Worm (Caenorhabditis elegans) whole organism, L1 larva: ENCODE data around the gene T10F2.5.

Source experiments
- C04F5.9 ChIP-seq: sonication (generic microtip); optimal IDR thresholded peaks from 2 replicates; lab custom pipeline; 2016; ENCODE audit warnings: missing genetic modification characterization, missing compliant biosample characterization
- C16A3.4 ChIP-seq: fragments of 150-350 bp; optimal IDR thresholded peaks from 2 replicates; lab custom pipeline; 2014; ENCODE audit warnings: missing biosample characterization, missing genetic modification characterization
- F16B12.6 ChIP-seq: fragments of 150-350 bp; optimal IDR thresholded peaks from 2 replicates; lab custom pipeline; 2014; ENCODE audit warnings: missing biosample characterization, missing genetic modification characterization
- Y116A8C.19 ChIP-seq: sonication (generic microtip); optimal IDR thresholded peaks from 2 replicates; lab custom pipeline; 2016; ENCODE audit warnings: missing compliant biosample characterization, missing genetic modification characterization, borderline replicate concordance
- aly-2 ChIP-seq: fragments of 150-350 bp; optimal IDR thresholded peaks from 2 replicates; lab custom pipeline; 2014; ENCODE audit warnings: missing biosample characterization, missing genetic modification characterization
- blmp-1 ChIP-seq: fragments of 150-350 bp; optimal IDR thresholded peaks from 2 replicates; lab custom pipeline; 2014; ENCODE audit warnings: missing biosample characterization, missing genetic modification characterization
- ceh-63 ChIP-seq: fragments of 200-800 bp; sonication (Bioruptor generic); optimal IDR thresholded peaks from 2 replicates; lab custom pipeline; 2018; ENCODE audit warnings: mild to moderate bottlenecking, missing genetic modification characterization, missing compliant biosample characterization
- ceh-82 ChIP-seq, 3 experiments: fragments of 150-350 bp in 1 of 3; sonication (generic microtip) in 2 of 3; optimal IDR thresholded peaks; 2 replicates each; lab custom pipeline; 2014 to 2017; ENCODE audit warnings: missing biosample characterization in 3 of 3, missing genetic modification characterization in 3 of 3
- ceh-88 ChIP-seq: fragments of 200-800 bp; sonication (Bioruptor generic); IDR thresholded peaks from 2 replicates; pipeline ENCODE4 v1.3.6; 2022; ENCODE audit warnings: missing genetic modification characterization, missing compliant biosample characterization
- ceh-90 ChIP-seq: sonication (generic microtip); optimal IDR thresholded peaks from 2 replicates; lab custom pipeline; 2016; ENCODE audit warnings: missing genetic modification characterization, missing compliant biosample characterization
- ces-1 ChIP-seq: fragments of 150-350 bp; optimal IDR thresholded peaks from 2 replicates; lab custom pipeline; 2014; ENCODE audit warnings: missing biosample characterization, missing genetic modification reagents, missing genetic modification characterization
- dsc-1 ChIP-seq: sonication (generic microtip); optimal IDR thresholded peaks from 2 replicates; lab custom pipeline; 2016; ENCODE audit warnings: mild to moderate bottlenecking, missing genetic modification characterization, missing compliant biosample characterization
- efl-1 ChIP-seq, 4 experiments: fragments of 150-350 bp; optimal IDR thresholded peaks in 3 of 4; peaks in 1 of 4; 1 replicate in 1 of 4; 2 replicates in 3 of 4; lab custom pipeline; 2014; ENCODE audit warnings: missing biosample characterization in 2 of 4, missing genetic modification characterization in 2 of 4, missing genetic modification reagents in 2 of 4
- egl-13 ChIP-seq: sonication (generic microtip); optimal IDR thresholded peaks from 2 replicates; lab custom pipeline; 2016; ENCODE audit warnings: missing genotype, missing genetic modification reagents, missing genetic modification characterization, missing compliant biosample characterization
- elt-2 ChIP-seq: sonication (generic microtip); optimal IDR thresholded peaks from 2 replicates; lab custom pipeline; 2016; ENCODE audit warnings: missing genetic modification characterization, mild to moderate bottlenecking, inconsistent platforms, missing compliant biosample characterization, missing genetic modification reagents
- elt-3 ChIP-seq, 6 experiments: fragments of 150-350 bp in 1 of 6; sonication (generic microtip); optimal IDR thresholded peaks; 2 replicates each; lab custom pipeline; 2017 to 2018; ENCODE audit warnings: missing biosample characterization in 6 of 6, missing genetic modification characterization in 6 of 6, inconsistent platforms in 1 of 6
- ets-5 ChIP-seq: fragments of 200-800 bp; sonication (Bioruptor generic); IDR thresholded peaks from 2 replicates; pipeline ENCODE4 v1.3.6; 2022; ENCODE audit warnings: missing genetic modification characterization, missing compliant biosample characterization
- fkh-10 ChIP-seq: sonication (generic microtip); optimal IDR thresholded peaks from 2 replicates; lab custom pipeline; 2017; ENCODE audit warnings: missing biosample characterization, missing genetic modification reagents, missing genetic modification characterization
- fkh-4 ChIP-seq: sonication (generic microtip); optimal IDR thresholded peaks from 2 replicates; lab custom pipeline; 2016; ENCODE audit warnings: missing compliant biosample characterization, missing genetic modification characterization, borderline replicate concordance
- fos-1 ChIP-seq: fragments of 150-350 bp; optimal IDR thresholded peaks from 2 replicates; lab custom pipeline; 2014; ENCODE audit warnings: missing biosample characterization, missing genetic modification characterization
- hlh-17 ChIP-seq: fragments of 200-800 bp; sonication (Bioruptor generic); optimal IDR thresholded peaks from 2 replicates; lab custom pipeline; 2018; ENCODE audit warnings: missing genetic modification characterization, mild to moderate bottlenecking, missing compliant biosample characterization, moderate library complexity, borderline replicate concordance
- hlh-4 ChIP-seq: sonication (generic microtip); optimal IDR thresholded peaks from 2 replicates; lab custom pipeline; 2016; ENCODE audit warnings: mild to moderate bottlenecking, missing genetic modification characterization, missing compliant biosample characterization
- irx-1 ChIP-seq: sonication (generic microtip); optimal IDR thresholded peaks from 2 replicates; lab custom pipeline; 2016; ENCODE audit warnings: missing genetic modification characterization, missing compliant biosample characterization
- lin-13 ChIP-seq: fragments of 150-350 bp; optimal IDR thresholded peaks from 2 replicates; lab custom pipeline; 2014; ENCODE audit warnings: missing biosample characterization, missing genetic modification reagents, missing genetic modification characterization
- lin-14 ChIP-seq: fragments of 200-800 bp; sonication (Bioruptor generic); optimal IDR thresholded peaks from 2 replicates; lab custom pipeline; 2018; ENCODE audit warnings: mild to moderate bottlenecking, missing genetic modification characterization, moderate library complexity, missing compliant biosample characterization
- lin-15B ChIP-seq: fragments of 150-350 bp; sonication (generic microtip); optimal IDR thresholded peaks from 3 replicates; lab custom pipeline; 2014; ENCODE audit warnings: missing biosample characterization, missing genetic modification characterization
- lin-35 ChIP-seq, 2 experiments: fragments of 150-350 bp; optimal IDR thresholded peaks; 2 replicates each; lab custom pipeline; 2014; ENCODE audit warnings: missing biosample characterization in 2 of 2, missing genetic modification characterization in 2 of 2, missing genetic modification reagents in 2 of 2
- lir-3 ChIP-seq: sonication (generic microtip); optimal IDR thresholded peaks from 2 replicates; lab custom pipeline; 2016; ENCODE audit warnings: mild to moderate bottlenecking, missing genetic modification characterization, moderate library complexity, missing compliant biosample characterization; ENCODE audit not compliant: poor library complexity
- lsy-2 ChIP-seq, 2 experiments: fragments of 150-350 bp; optimal IDR thresholded peaks; 2 replicates each; lab custom pipeline; 2014; ENCODE audit warnings: missing biosample characterization in 2 of 2, missing genetic modification characterization in 2 of 2
- mdl-1 ChIP-seq, 2 experiments: fragments of 150-350 bp; optimal IDR thresholded peaks; 2 replicates each; lab custom pipeline; 2014 to 2017; ENCODE audit warnings: missing biosample characterization in 2 of 2, missing genetic modification characterization in 2 of 2, inconsistent platforms in 1 of 2
- mep-1 ChIP-seq: fragments of 150-350 bp; optimal IDR thresholded peaks from 2 replicates; lab custom pipeline; 2014; ENCODE audit warnings: missing biosample characterization, missing genetic modification characterization
- nhr-11 ChIP-seq: fragments of 150-350 bp; optimal IDR thresholded peaks from 2 replicates; lab custom pipeline; 2014; ENCODE audit warnings: missing biosample characterization, missing genetic modification characterization
- nhr-19 ChIP-seq: fragments of 200-800 bp; sonication (Bioruptor generic); conservative IDR thresholded peaks from 2 replicates; pipeline ENCODE4 v1.3.6; 2022; ENCODE audit warnings: missing genetic modification characterization, missing compliant biosample characterization
- nhr-20 ChIP-seq: sonication (generic microtip); optimal IDR thresholded peaks from 2 replicates; lab custom pipeline; 2016; ENCODE audit warnings: mild to moderate bottlenecking, missing genetic modification characterization, missing compliant biosample characterization
- nhr-47 ChIP-seq: sonication (generic microtip); optimal IDR thresholded peaks from 2 replicates; lab custom pipeline; 2016; ENCODE audit warnings: mild to moderate bottlenecking, missing genetic modification characterization, moderate library complexity, missing compliant biosample characterization
- nhr-84 ChIP-seq: sonication (generic microtip); optimal IDR thresholded peaks from 2 replicates; lab custom pipeline; 2017; ENCODE audit warnings: missing biosample characterization, missing genetic modification characterization
- nhr-85 ChIP-seq: sonication (generic microtip); peaks from one replicate; lab custom pipeline; 2016; ENCODE audit warnings: missing genetic modification characterization, inconsistent platforms, missing compliant biosample characterization
- nhr-90 ChIP-seq: sonication (generic microtip); optimal IDR thresholded peaks from 2 replicates; lab custom pipeline; 2016; ENCODE audit warnings: mild to moderate bottlenecking, missing genetic modification characterization, missing compliant biosample characterization; ENCODE audit not compliant: poor library complexity
- rnt-1 ChIP-seq: sonication (generic microtip); optimal IDR thresholded peaks from 2 replicates; lab custom pipeline; 2016; ENCODE audit warnings: mild to moderate bottlenecking, missing genetic modification characterization, moderate library complexity, missing compliant biosample characterization
- skn-1 ChIP-seq: fragments of 150-350 bp; optimal IDR thresholded peaks from 2 replicates; lab custom pipeline; 2014; ENCODE audit warnings: missing biosample characterization, missing genetic modification characterization
- snu-23 ChIP-seq: sonication (generic microtip); optimal IDR thresholded peaks from 2 replicates; lab custom pipeline; 2016; ENCODE audit warnings: missing genetic modification characterization, missing compliant biosample characterization
- sox-4 ChIP-seq: sonication (generic microtip); optimal IDR thresholded peaks from 2 replicates; lab custom pipeline; 2016; ENCODE audit warnings: missing genetic modification characterization, missing compliant biosample characterization
- swsn-7 ChIP-seq: sonication (generic microtip); optimal IDR thresholded peaks from 2 replicates; lab custom pipeline; 2016; ENCODE audit warnings: missing genetic modification characterization, missing compliant biosample characterization
- tbx-2 ChIP-seq: sonication (generic microtip); optimal IDR thresholded peaks from 2 replicates; lab custom pipeline; 2016; ENCODE audit warnings: missing genetic modification characterization, missing compliant biosample characterization
- tlp-1 ChIP-seq: fragments of 150-350 bp; optimal IDR thresholded peaks from 2 replicates; lab custom pipeline; 2014; ENCODE audit warnings: missing biosample characterization, missing genetic modification characterization
- unc-98 ChIP-seq: fragments of 200-800 bp; sonication (Bioruptor generic); IDR thresholded peaks from 2 replicates; pipeline ENCODE4 v1.3.6; 2022; ENCODE audit warnings: missing genetic modification characterization, missing compliant biosample characterization
- vab-15 ChIP-seq: sonication (generic microtip); optimal IDR thresholded peaks from 2 replicates; lab custom pipeline; 2017; ENCODE audit warnings: missing genotype, mild to moderate bottlenecking, missing genetic modification characterization, missing compliant biosample characterization
- xbp-1 ChIP-seq: sonication (generic microtip); optimal IDR thresholded peaks from 2 replicates; lab custom pipeline; 2016; ENCODE audit warnings: missing genetic modification characterization, missing compliant biosample characterization
- zip-4 ChIP-seq: fragments of 200-800 bp; sonication (Bioruptor generic); optimal IDR thresholded peaks from 2 replicates; lab custom pipeline; 2018; ENCODE audit warnings: mild to moderate bottlenecking, missing genetic modification characterization, moderate library complexity, missing compliant biosample characterization
- ztf-11 ChIP-seq, 2 experiments: sonication (generic microtip); optimal IDR thresholded peaks; 2 replicates each; lab custom pipeline; 2016 to 2017; ENCODE audit warnings: missing genetic modification characterization in 2 of 2, missing biosample characterization in 1 of 2, missing compliant biosample characterization in 1 of 2

The T10F2.5 gene

ce11 chrIII:5190671-5191174 lies 31.3 kb upstream of the T10F2.5 start, which contains the start of gene hira-1 (continued):
- TF ChIP-seq zip-4 (GFP tag; lab: Kevin White, UChicago), result no peak
- no peak for TF ChIP-seq tbx-2 (tag; lab: Kevin White, UChicago)
- TF ChIP-seq blmp-1, result peak; percentile 43
- TF ChIP-seq nhr-90, result no peak
- no peak for TF ChIP-seq ets-5 (GFP tag; lab: Robert Waterston, UW)
- TF ChIP-seq fkh-4 (tag; lab: Kevin White, UChicago), result no peak
- TF ChIP-seq rnt-1 (tag; lab: Kevin White, UChicago), result no peak
- no peak for TF ChIP-seq tlp-1 (tag; lab: Kevin White, UChicago)
- TF ChIP-seq mdl-1 (tag; optimal IDR thresholded peaks at IDR 0.05; lab: Kevin White, UChicago), result no peak
- no peak for TF ChIP-seq nhr-11 (tag; lab: Kevin White, UChicago)
- no peak for TF ChIP-seq nhr-84 (tag; lab: Kevin White, UChicago)
- TF ChIP-seq xbp-1 (tag; lab: Kevin White, UChicago), result no peak
- TF ChIP-seq lin-13 (GFP tag; lab: Kevin White, UChicago), result no peak
- peak; percentile 76 to 82 for TF ChIP-seq lin-35 (GFP tag; optimal IDR thresholded peaks at IDR 0.05; lab: Kevin White, UChicago)
- peak; percentile 62 for TF ChIP-seq lin-15B (tag; lab: Kevin White, UChicago)
- peak; percentile 70 to 77 for TF ChIP-seq efl-1 (optimal IDR thresholded peaks at IDR 0.05; lab: Kevin White, UChicago)
- TF ChIP-seq efl-1 (GFP tag; optimal IDR thresholded peaks at IDR 0.05 in 1 of 2; lab: Kevin White, UChicago), result peak; percentile 77 to 97
- no peak for TF ChIP-seq nhr-47
- no peak for TF ChIP-seq skn-1 (tag; lab: Kevin White, UChicago)
- peak; percentile 21 for TF ChIP-seq lin-14 (GFP tag; lab: Kevin White, UChicago)
- TF ChIP-seq lsy-2 (tag; optimal IDR thresholded peaks at IDR 0.05; lab: Kevin White, UChicago), result peak; percentile 31 to 71
- no peak for TF ChIP-seq ces-1 (GFP tag; lab: Kevin White, UChicago)
- no peak for TF ChIP-seq aly-2 (tag; lab: Kevin White, UChicago)
- no peak for TF ChIP-seq fkh-10 (GFP tag; lab: Kevin White, UChicago)
- TF ChIP-seq unc-98 (GFP tag; lab: Robert Waterston, UW), result no peak
- no peak for TF ChIP-seq Y116A8C.19 (tag; lab: Kevin White, UChicago)
- TF ChIP-seq hlh-17, result no peak
- TF ChIP-seq swsn-7, result no peak

ce11 chrIII:5190179-5190578 lies 30.8 kb upstream of the T10F2.5 start:
- no peak for TF ChIP-seq mep-1 (tag; lab: Kevin White, UChicago)
- peak; percentile 65 for TF ChIP-seq nhr-19 (GFP tag; lab: Robert Waterston, UW)
- peak; percentile 83 for TF ChIP-seq ceh-90 (tag; lab: Kevin White, UChicago)
- TF ChIP-seq lsy-2 (tag; optimal IDR thresholded peaks at IDR 0.05; lab: Kevin White, UChicago), result peak; percentile 34 to 59
- TF ChIP-seq elt-3 (tag; optimal IDR thresholded peaks at IDR 0.05; lab: Kevin White, UChicago), result no peak
- TF ChIP-seq ceh-63, result no peak
- peak; percentile 39 for TF ChIP-seq snu-23 (GFP tag; lab: Kevin White, UChicago)
- TF ChIP-seq sox-4 (tag; lab: Kevin White, UChicago), result peak; percentile 60
- TF ChIP-seq nhr-90, result peak; percentile 70
- peak; percentile 56 for TF ChIP-seq fkh-4 (tag; lab: Kevin White, UChicago)
- no peak for TF ChIP-seq lin-15B (tag; lab: Kevin White, UChicago)
- TF ChIP-seq C04F5.9 (tag; lab: Kevin White, UChicago), result peak; percentile 7
- no peak for TF ChIP-seq vab-15
- TF ChIP-seq lir-3 (tag; lab: Kevin White, UChicago), result peak; percentile 84
- no peak for TF ChIP-seq F16B12.6
- TF ChIP-seq elt-2 (tag; lab: Kevin White, UChicago), result peak; percentile 22
- peak; percentile 23 for TF ChIP-seq fos-1 (tag; lab: Kevin White, UChicago)
- peak; percentile 58 for TF ChIP-seq nhr-20
- TF ChIP-seq egl-13, result peak; percentile 57
- TF ChIP-seq dsc-1, result peak; percentile 41
- TF ChIP-seq skn-1 (tag; lab: Kevin White, UChicago), result peak; percentile 22
- TF ChIP-seq ceh-88, result no peak
- peak in 1 of 3 experiments; percentile 8 for TF ChIP-seq ceh-82 (tag; optimal IDR thresholded peaks at IDR 0.05; lab: Kevin White, UChicago)
- peak; percentile 39 for TF ChIP-seq tbx-2 (tag; lab: Kevin White, UChicago)
- TF ChIP-seq C16A3.4 (tag; lab: Kevin White, UChicago), result no peak
- TF ChIP-seq hlh-4 (tag; lab: Kevin White, UChicago), result no peak
- TF ChIP-seq irx-1 (tag; lab: Kevin White, UChicago), result peak; percentile 72
- peak in 1 of 2 experiments; percentile 67 for TF ChIP-seq ztf-11 (tag; optimal IDR thresholded peaks at IDR 0.05; lab: Kevin White, UChicago)
- TF ChIP-seq nhr-85 (tag; lab: Kevin White, UChicago), result peak; percentile 79
- TF ChIP-seq efl-1 (optimal IDR thresholded peaks at IDR 0.05; lab: Kevin White, UChicago), result peak; percentile 91 to 93
- peak; percentile 90 to 99 for TF ChIP-seq efl-1 (GFP tag; optimal IDR thresholded peaks at IDR 0.05 in 1 of 2; lab: Kevin White, UChicago)
